Fruit fly (Drosophila melanogaster): Measurements from ENCODE around the gene CecC.

Gene CecC

DNA sequence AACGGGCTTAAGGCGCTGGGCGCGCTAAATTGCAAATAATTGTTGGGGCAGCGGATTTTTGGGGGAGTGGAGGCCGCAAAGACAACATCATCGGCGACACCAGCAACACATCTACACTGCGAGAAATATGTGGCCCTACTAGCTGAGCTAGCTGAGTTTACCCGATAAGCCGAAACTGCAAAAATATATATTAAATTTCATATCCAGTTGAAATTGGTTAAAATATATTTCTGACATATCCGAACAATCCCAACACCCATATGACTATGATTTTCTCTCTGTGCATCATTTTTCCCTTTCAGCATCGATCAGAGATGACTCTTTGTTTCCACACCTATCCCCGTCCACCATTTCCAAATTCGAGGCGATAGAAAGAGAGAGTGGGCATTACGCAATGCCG is 26.4 kb upstream of the CecC start (continued):
- peak; percentile 48; the same call in 1 of the 3 replicates for TF ChIP-seq CG11093 (GFP tag; IDR thresholded peaks at IDR 0.05)
- TF ChIP-seq CG4820 (GFP tag; optimal IDR thresholded peaks at IDR 0.05): peak; percentile 77
- peak; percentile 80 for TF ChIP-seq ttk (GFP tag; IDR thresholded peaks at IDR 0.05)
- no peak for TF ChIP-seq CG11398 (GFP tag; optimal IDR thresholded peaks at IDR 0.05)
- no peak for TF ChIP-seq Poxn (GFP tag; IDR thresholded peaks at IDR 0.05)
- no peak for TF ChIP-seq amos (GFP tag; IDR thresholded peaks at IDR 0.05; ENCODE audit: partially characterized antibody)
- TF ChIP-seq Atf6 (GFP tag; IDR thresholded peaks at IDR 0.05): peak; percentile 78
- peak; percentile 30 for TF ChIP-seq CG17568 (GFP tag; optimal IDR thresholded peaks at IDR 0.05)
- peak; percentile 15 for TF ChIP-seq CrebB (tag; optimal IDR thresholded peaks at IDR 0.05)
- TF ChIP-seq caup (GFP tag; optimal IDR thresholded peaks at IDR 0.05; ENCODE audit: severe bottlenecking): peak; percentile 56
- peak; percentile 72 for TF ChIP-seq CG12219 (GFP tag; optimal IDR thresholded peaks at IDR 0.05)
- no peak for TF ChIP-seq stwl (tag; optimal IDR thresholded peaks at IDR 0.05)
- TF ChIP-seq ind (GFP tag; optimal IDR thresholded peaks at IDR 0.05): peak; percentile 78
- TF ChIP-seq CG6683 (GFP tag; optimal IDR thresholded peaks at IDR 0.05): peak; percentile 28
- TF ChIP-seq Ravus (GFP tag; IDR thresholded peaks at IDR 0.05): peak; percentile 51
- peak; percentile 75 for TF ChIP-seq CG30403 (GFP tag; optimal IDR thresholded peaks at IDR 0.05)
- no peak for TF ChIP-seq pzg (GFP tag; optimal IDR thresholded peaks at IDR 0.05)
- TF ChIP-seq Lpt (GFP tag; optimal IDR thresholded peaks at IDR 0.05): no peak
- TF ChIP-seq D19A (tag; optimal IDR thresholded peaks at IDR 0.05): peak; percentile 55
- peak; percentile 17 for TF ChIP-seq CG18011 (GFP tag; optimal IDR thresholded peaks at IDR 0.05)
- peak; percentile 33 for TF ChIP-seq Deaf1 (tag; optimal IDR thresholded peaks at IDR 0.05)
- peak; percentile 69; the same call in 2 of the 3 replicates for TF ChIP-seq CG11456 (GFP tag; IDR thresholded peaks at IDR 0.05)
- TF ChIP-seq sens (GFP tag): peak; percentile 89
- peak; percentile 21 for TF ChIP-seq CHES-1-like (GFP tag; optimal IDR thresholded peaks at IDR 0.05)
- peak; percentile 77 for TF ChIP-seq CG6272 (GFP tag; IDR thresholded peaks at IDR 0.05)
- peak; percentile 64 for TF ChIP-seq CG12659 (GFP tag; optimal IDR thresholded peaks at IDR 0.05)
- TF ChIP-seq TFAM (GFP tag; optimal IDR thresholded peaks at IDR 0.05): no peak
- TF ChIP-seq CG4424 (GFP tag; optimal IDR thresholded peaks at IDR 0.05): peak; percentile 62
- TF ChIP-seq CG34224 (GFP tag; IDR thresholded peaks at IDR 0.05; ENCODE audit: partially characterized antibody): no peak
- peak; percentile 71 for TF ChIP-seq CG14667 (GFP tag; IDR thresholded peaks at IDR 0.05)
- TF ChIP-seq Hr78 (GFP tag; optimal IDR thresholded peaks at IDR 0.05): peak in 1 of 2 experiments; percentile 34
- no peak for TF ChIP-seq pb (GFP tag; optimal IDR thresholded peaks at IDR 0.05)
- no peak for TF ChIP-seq cg (GFP tag; optimal IDR thresholded peaks at IDR 0.05)
- peak; percentile 42 for TF ChIP-seq CG15601 (tag; optimal IDR thresholded peaks at IDR 0.05)
- peak; percentile 65 for TF ChIP-seq CG3281 (GFP tag; optimal IDR thresholded peaks at IDR 0.05)
- TF ChIP-seq dan (GFP tag; IDR thresholded peaks at IDR 0.05): peak; percentile 50; the same call in 1 of the 2 replicates
- no peak for TF ChIP-seq rib (GFP tag; IDR thresholded peaks at IDR 0.05)
- TF ChIP-seq CG11085 (GFP tag; IDR thresholded peaks at IDR 0.05): peak; percentile 36; the same call in 1 of the 2 replicates
- TF ChIP-seq CG4854 (GFP tag; optimal IDR thresholded peaks at IDR 0.05): peak; percentile 36
- peak; percentile 86 for TF ChIP-seq CG11504 (tag; optimal IDR thresholded peaks at IDR 0.05)
- TF ChIP-seq nerfin-1 (tag; optimal IDR thresholded peaks at IDR 0.05): peak; percentile 58
- peak; percentile 18 for TF ChIP-seq CG15011 (GFP tag; optimal IDR thresholded peaks at IDR 0.05)
- TF ChIP-seq CG9932 (GFP tag; IDR thresholded peaks at IDR 0.05): peak; percentile 49
- TF ChIP-seq CG6813 (GFP tag; optimal IDR thresholded peaks at IDR 0.05): peak; percentile 61
- peak; percentile 34 for TF ChIP-seq CG4617 (GFP tag; optimal IDR thresholded peaks at IDR 0.05; ENCODE audit: borderline replicate concordance)
- 0 out of 2 replicates have a peak, but pooled peaks have one; percentile 48 for TF ChIP-seq gsb (GFP tag; IDR thresholded peaks at IDR 0.05)
- TF ChIP-seq scrt (GFP tag; optimal IDR thresholded peaks at IDR 0.05): peak; percentile 47
- no peak for TF ChIP-seq CG2116 (GFP tag; optimal IDR thresholded peaks at IDR 0.05)
- peak; percentile 70 for TF ChIP-seq CoRest (tag; optimal IDR thresholded peaks at IDR 0.05)
- peak; percentile 30 for TF ChIP-seq repo (GFP tag; optimal IDR thresholded peaks at IDR 0.05)

Measured in whole organism, embryonic.